Fruit fly (Drosophila melanogaster) Kc167 (cell line): ENCODE measurements around the gene amrt.

Source experiments
- Sin3A ChIP-seq: fragments of >200 bp; optimal IDR thresholded peaks from 2 replicates; lab custom pipeline; 2018; ENCODE audit warnings: missing external identifiers
- h ChIP-seq: fragments of >200 bp; optimal IDR thresholded peaks from 3 replicates; lab custom pipeline; 2018; ENCODE audit warnings: missing external identifiers
- insv ChIP-seq: fragments of >200 bp; optimal IDR thresholded peaks from 3 replicates; lab custom pipeline; 2018; ENCODE audit warnings: missing external identifiers
- psq ChIP-seq: fragments of >200 bp; optimal IDR thresholded peaks from 2 replicates; lab custom pipeline; 2017; ENCODE audit warnings: missing external identifiers
- ttk ChIP-seq: sonication (Bioruptor generic); optimal IDR thresholded peaks from 2 replicates; lab custom pipeline; 2017; ENCODE audit warnings: missing external identifiers

DNA sequence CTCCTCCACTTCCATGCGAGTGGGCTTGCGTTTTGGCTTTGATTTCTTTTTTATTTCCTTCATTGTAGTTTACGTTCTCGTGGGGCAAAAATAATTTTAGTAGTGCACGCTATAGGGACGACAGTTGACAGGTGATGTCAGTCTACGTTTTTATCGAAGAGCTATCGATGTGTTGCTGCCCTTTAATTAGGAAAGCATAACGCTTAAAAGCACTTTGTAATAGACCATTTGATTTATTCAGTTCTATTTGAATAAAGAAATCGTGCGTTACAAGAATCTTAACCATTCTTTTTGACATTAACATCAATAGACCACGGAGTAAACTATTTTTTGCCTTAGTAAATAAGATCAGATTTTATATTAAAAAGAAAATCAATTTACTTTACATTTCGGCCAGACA, 8.8 kb downstream of the amrt start, which contains the start of gene CG10993:
- TF ChIP-seq psq (lab: Kevin White, UChicago), result no peak
- TF ChIP-seq insv (lab: Kevin White, UChicago), result no peak
- TF ChIP-seq h (lab: Kevin White, UChicago), result no peak
- no peak for TF ChIP-seq ttk
- TF ChIP-seq Sin3A, result no peak
